Worm (Caenorhabditis elegans) whole organism, L2 larva: ENCODE data around the gene syd-2.

Experiments
- ama-1 ChIP-seq: fragments of 150-350 bp; optimal IDR thresholded peaks from 2 replicates; lab custom pipeline; 2018; ENCODE audit warnings: inconsistent platforms
- blmp-1 ChIP-seq: sonication (generic microtip); optimal IDR thresholded peaks from 2 replicates; lab custom pipeline; 2017; ENCODE audit warnings: missing genetic modification characterization, mild to moderate bottlenecking, missing compliant biosample characterization, antibody characterized with exemption, moderate library complexity; ENCODE audit not compliant: insufficient read depth
- ceh-82 ChIP-seq: fragments of 150-350 bp; optimal IDR thresholded peaks from 2 replicates; lab custom pipeline; 2014; ENCODE audit warnings: missing biosample characterization, missing genetic modification characterization
- elt-1 ChIP-seq: fragments of 150-350 bp; optimal IDR thresholded peaks from 2 replicates; lab custom pipeline; 2014; ENCODE audit warnings: missing biosample characterization, missing genetic modification characterization
- fos-1 ChIP-seq: fragments of 150-350 bp; optimal IDR thresholded peaks from 2 replicates; lab custom pipeline; 2014; ENCODE audit warnings: missing biosample characterization, missing genetic modification characterization
- lin-13 ChIP-seq: fragments of 150-350 bp; optimal IDR thresholded peaks from 2 replicates; lab custom pipeline; 2014; ENCODE audit warnings: missing biosample characterization, missing genetic modification reagents, missing genetic modification characterization
- nhr-6 ChIP-seq: fragments of 150-350 bp; optimal IDR thresholded peaks from 2 replicates; lab custom pipeline; 2014; ENCODE audit warnings: missing biosample characterization, missing genetic modification characterization

DNA sequence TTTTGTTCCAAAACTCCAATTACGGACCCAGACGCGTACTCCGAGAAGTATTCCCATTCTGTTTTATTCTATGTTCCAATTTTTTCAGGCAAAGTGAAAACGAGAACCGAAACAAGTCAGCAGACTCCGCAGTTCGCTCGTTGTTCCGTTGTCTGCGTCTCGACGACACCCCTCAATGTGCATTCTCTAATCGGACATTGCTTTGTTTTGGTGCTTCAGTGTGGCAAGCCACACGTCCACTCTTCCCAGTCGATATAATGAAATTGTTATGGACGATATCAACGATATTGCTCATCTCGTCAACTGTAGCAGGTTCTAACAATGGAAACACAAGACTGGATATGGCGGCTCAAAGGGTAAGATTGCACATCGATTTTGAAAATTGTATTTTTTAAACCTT lies 21.8 kb upstream of the syd-2 start, which contains the start of gene nhx-5:
- no peak for TF ChIP-seq blmp-1
- no peak for TF ChIP-seq nhr-6 (tag; lab: Kevin White, UChicago)
- TF ChIP-seq fos-1 (tag; lab: Kevin White, UChicago): no peak
- no peak for TF ChIP-seq ceh-82
- TF ChIP-seq lin-13: no peak
- TF ChIP-seq elt-1 (tag; lab: Kevin White, UChicago): no peak
- TF ChIP-seq ama-1 (lab: Kevin White, UChicago): no peak
